Fruit fly (Drosophila melanogaster): ENCODE results near the gene Mettl3.

dm6 chr3R:24026503-24026902 lies 5.5 kb upstream of the Mettl3 start:
- TF ChIP-seq toe (GFP tag; optimal IDR thresholded peaks at IDR 0.05) (no peak), CG14711 (tag; optimal IDR thresholded peaks at IDR 0.05) (no peak), Clk (GFP tag; optimal IDR thresholded peaks at IDR 0.05) (no peak), CG7101 (tag; optimal IDR thresholded peaks at IDR 0.05) (no peak)
